Worm (Caenorhabditis elegans) whole organism, L3 larva: Measurements from ENCODE around the gene T19H12.12.

ENCODE experiments used
- aly-2 ChIP-seq: fragments of 150-350 bp; optimal IDR thresholded peaks from 2 replicates; lab custom pipeline; 2014; ENCODE audit warnings: missing biosample characterization, missing genetic modification characterization
- ama-1 ChIP-seq: fragments of 150-350 bp; optimal IDR thresholded peaks from 2 replicates; lab custom pipeline; 2018
- ceh-16 ChIP-seq: sonication (generic microtip); optimal IDR thresholded peaks from 2 replicates; lab custom pipeline; 2017; ENCODE audit warnings: missing biosample characterization, missing genetic modification characterization
- ceh-82 ChIP-seq: fragments of 150-350 bp; optimal IDR thresholded peaks from 2 replicates; lab custom pipeline; 2014; ENCODE audit warnings: missing biosample characterization, missing genetic modification characterization
- ceh-9 ChIP-seq: sonication (generic microtip); optimal IDR thresholded peaks from 2 replicates; lab custom pipeline; 2018; ENCODE audit warnings: missing biosample characterization, missing genetic modification characterization
- daf-12 ChIP-seq: fragments of 150-350 bp; optimal IDR thresholded peaks from 2 replicates; lab custom pipeline; 2014; ENCODE audit warnings: missing biosample characterization, missing genetic modification reagents, missing genetic modification characterization
- egl-5 ChIP-seq: fragments of 150-350 bp; optimal IDR thresholded peaks from 2 replicates; lab custom pipeline; 2017; ENCODE audit warnings: missing biosample characterization, missing genetic modification reagents, missing genetic modification characterization, inconsistent platforms
- elt-1 ChIP-seq: fragments of 150-350 bp; optimal IDR thresholded peaks from 2 replicates; lab custom pipeline; 2014; ENCODE audit warnings: missing biosample characterization, missing genetic modification characterization
- elt-2 ChIP-seq: sonication (generic microtip); optimal IDR thresholded peaks from 2 replicates; lab custom pipeline; 2016; ENCODE audit warnings: missing genetic modification reagents, mild to moderate bottlenecking, missing genetic modification characterization, missing compliant biosample characterization
- elt-3 ChIP-seq, 3 experiments: fragments of 150-350 bp in 1 of 3; sonication (generic microtip) in 2 of 3; optimal IDR thresholded peaks; 2 replicates in 2 of 3; 4 replicates in 1 of 3; lab custom pipeline; 2014 to 2017; ENCODE audit warnings: missing biosample characterization in 3 of 3, missing genetic modification characterization in 3 of 3
- eor-1 ChIP-seq, 2 experiments: fragments of 150-350 bp; optimal IDR thresholded peaks; 2 replicates each; lab custom pipeline; 2014 to 2018; ENCODE audit warnings: missing biosample characterization in 2 of 2, missing genetic modification characterization in 2 of 2
- fkh-2 ChIP-seq: fragments of 150-350 bp; optimal IDR thresholded peaks from 2 replicates; lab custom pipeline; 2014; ENCODE audit warnings: missing biosample characterization, missing genetic modification reagents, missing genetic modification characterization
- fos-1 ChIP-seq: fragments of 150-350 bp; optimal IDR thresholded peaks from 2 replicates; lab custom pipeline; 2014; ENCODE audit warnings: missing biosample characterization, missing genetic modification characterization
- hmg-11 ChIP-seq: sonication (generic microtip); optimal IDR thresholded peaks from 2 replicates; lab custom pipeline; 2016; ENCODE audit warnings: missing genetic modification characterization, missing compliant biosample characterization
- jun-1 ChIP-seq: fragments of 150-350 bp; optimal IDR thresholded peaks from 2 replicates; lab custom pipeline; 2014; ENCODE audit warnings: missing biosample characterization, missing genetic modification reagents, missing genetic modification characterization
- lin-15B ChIP-seq: fragments of 150-350 bp; optimal IDR thresholded peaks from 2 replicates; lab custom pipeline; 2014; ENCODE audit warnings: missing biosample characterization, missing genetic modification characterization
- lin-39 ChIP-seq: fragments of 150-350 bp; optimal IDR thresholded peaks from 2 replicates; lab custom pipeline; 2018; ENCODE audit warnings: missing biosample characterization, missing genetic modification reagents, missing genetic modification characterization
- lsy-12 ChIP-seq: sonication (generic microtip); optimal IDR thresholded peaks from 2 replicates; lab custom pipeline; 2016; ENCODE audit warnings: mild to moderate bottlenecking, missing genetic modification characterization, missing compliant biosample characterization
- mdl-1 ChIP-seq: fragments of 150-350 bp; optimal IDR thresholded peaks from 2 replicates; lab custom pipeline; 2014; ENCODE audit warnings: missing biosample characterization, missing genetic modification characterization
- mml-1 ChIP-seq: fragments of 150-350 bp; sonication (generic microtip); optimal IDR thresholded peaks from 3 replicates; lab custom pipeline; 2014; ENCODE audit warnings: missing biosample characterization, missing genetic modification characterization
- nfya-1 ChIP-seq: sonication (generic microtip); optimal IDR thresholded peaks from 2 replicates; lab custom pipeline; 2017; ENCODE audit warnings: missing genetic modification characterization, mild to moderate bottlenecking, missing compliant biosample characterization, antibody characterized with exemption, moderate library complexity; ENCODE audit not compliant: insufficient read depth
- nhr-11 ChIP-seq: fragments of 150-350 bp; optimal IDR thresholded peaks from 2 replicates; lab custom pipeline; 2014; ENCODE audit warnings: missing biosample characterization, missing genetic modification characterization
- nhr-12 ChIP-seq: fragments of 150-350 bp; optimal IDR thresholded peaks from 2 replicates; lab custom pipeline; 2014; ENCODE audit warnings: missing biosample characterization, missing genetic modification characterization
- nhr-23 ChIP-seq: fragments of 150-350 bp; optimal IDR thresholded peaks from 2 replicates; lab custom pipeline; 2014; ENCODE audit warnings: missing biosample characterization, missing genetic modification reagents, missing genetic modification characterization
- nhr-237 ChIP-seq: fragments of 150-350 bp; optimal IDR thresholded peaks from 2 replicates; lab custom pipeline; 2014; ENCODE audit warnings: missing biosample characterization, missing genetic modification characterization
- nhr-25 ChIP-seq: sonication (generic microtip); optimal IDR thresholded peaks from 2 replicates; lab custom pipeline; 2017; ENCODE audit warnings: missing biosample characterization, missing genetic modification characterization
- nhr-28 ChIP-seq: fragments of 150-350 bp; optimal IDR thresholded peaks from 2 replicates; lab custom pipeline; 2014; ENCODE audit warnings: missing biosample characterization, missing genetic modification characterization
- nhr-43 ChIP-seq: sonication (generic microtip); optimal IDR thresholded peaks from 2 replicates; lab custom pipeline; 2016; ENCODE audit warnings: mild to moderate bottlenecking, missing genetic modification characterization, missing compliant biosample characterization; ENCODE audit not compliant: poor library complexity, severe bottlenecking
- nhr-67 ChIP-seq: fragments of 150-350 bp; optimal IDR thresholded peaks from 2 replicates; lab custom pipeline; 2014; ENCODE audit warnings: missing biosample characterization, missing genetic modification characterization
- nhr-76 ChIP-seq: fragments of 150-350 bp; sonication (generic microtip); optimal IDR thresholded peaks from 5 replicates; lab custom pipeline; 2014; ENCODE audit warnings: missing biosample characterization, missing genetic modification characterization
- nhr-77 ChIP-seq: fragments of 150-350 bp; optimal IDR thresholded peaks from 2 replicates; lab custom pipeline; 2014; ENCODE audit warnings: missing biosample characterization, missing genetic modification characterization
- pha-4 ChIP-seq: fragments of 150-350 bp; optimal IDR thresholded peaks from 2 replicates; lab custom pipeline; 2014; ENCODE audit warnings: missing biosample characterization, missing genetic modification reagents, missing genetic modification characterization
- pqm-1 ChIP-seq: fragments of 150-350 bp; optimal IDR thresholded peaks from 2 replicates; lab custom pipeline; 2017; ENCODE audit warnings: missing biosample characterization, missing genetic modification characterization, inconsistent platforms
- sea-2 ChIP-seq: fragments of 150-350 bp; sonication (generic microtip); optimal IDR thresholded peaks from 4 replicates; lab custom pipeline; 2014; ENCODE audit warnings: missing biosample characterization, missing genetic modification reagents, missing genetic modification characterization
- skn-1 ChIP-seq: fragments of 150-350 bp; optimal IDR thresholded peaks from 2 replicates; lab custom pipeline; 2014; ENCODE audit warnings: missing biosample characterization, missing genetic modification characterization
- snpc-4 ChIP-seq: fragments of 150-350 bp; optimal IDR thresholded peaks from 2 replicates; lab custom pipeline; 2014; ENCODE audit warnings: missing biosample characterization, missing genetic modification characterization
- tbx-2 ChIP-seq: sonication (generic microtip); optimal IDR thresholded peaks from 2 replicates; lab custom pipeline; 2016; ENCODE audit warnings: mild to moderate bottlenecking, missing genetic modification characterization, missing compliant biosample characterization
- unc-39 ChIP-seq: sonication (generic microtip); optimal IDR thresholded peaks from 4 replicates; lab custom pipeline; 2017; ENCODE audit warnings: missing biosample characterization, missing genetic modification characterization
- zag-1 ChIP-seq: fragments of 150-350 bp; optimal IDR thresholded peaks from 2 replicates; lab custom pipeline; 2014; ENCODE audit warnings: missing biosample characterization, missing genetic modification characterization
- ztf-11 ChIP-seq: fragments of 150-350 bp; optimal IDR thresholded peaks from 2 replicates; lab custom pipeline; 2014; ENCODE audit warnings: missing biosample characterization, missing genetic modification characterization
- ztf-4 ChIP-seq: fragments of 150-350 bp; optimal IDR thresholded peaks from 2 replicates; lab custom pipeline; 2014; ENCODE audit warnings: missing biosample characterization, missing genetic modification characterization

T19H12.12 gene

DNA sequence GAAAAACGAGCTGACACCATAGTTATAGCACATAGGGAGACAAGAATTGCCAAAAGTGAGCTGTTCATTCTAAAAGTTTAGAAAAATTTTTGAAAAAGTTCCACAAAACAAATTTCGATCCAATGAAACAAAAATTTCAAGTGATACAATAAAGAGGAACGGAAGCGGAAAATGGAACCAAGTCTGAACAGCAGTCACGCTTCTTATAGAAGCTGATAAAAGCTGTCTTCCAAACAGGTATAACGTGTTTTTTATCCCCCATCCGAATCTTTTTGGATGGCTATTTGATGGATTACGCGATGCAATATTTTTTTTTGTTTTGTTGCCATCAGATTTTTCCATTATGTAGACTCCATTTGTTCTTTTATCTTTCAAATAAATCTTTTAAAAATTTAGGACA lies 27.7 kb downstream of the T19H12.12 start, which contains the start of gene H23N18.5:
H23N18.5 (minus strand) TSS at position 69 of the 400 bp plus-strand sequence.
- TF ChIP-seq zag-1 (no peak), elt-1 (tag; lab: Kevin White, UChicago) (peak; percentile 62), elt-3 (tag; optimal IDR thresholded peaks at IDR 0.05; lab: Kevin White, UChicago) (no peak), nhr-23 (tag; lab: Kevin White, UChicago) (peak; percentile 30), fos-1 (tag; lab: Kevin White, UChicago) (no peak), ceh-9 (no peak), nhr-77 (tag; lab: Kevin White, UChicago) (no peak), nhr-43 (tag; lab: Kevin White, UChicago) (peak; percentile 77), mml-1 (tag; lab: Kevin White, UChicago) (no peak), nhr-237 (tag; lab: Kevin White, UChicago) (no peak)

- TF ChIP-seq jun-1 (tag; lab: Kevin White, UChicago): no peak
- no peak for TF ChIP-seq ceh-82 (tag; lab: Kevin White, UChicago)
- TF ChIP-seq nhr-77 (tag; lab: Kevin White, UChicago): no peak
- no peak for TF ChIP-seq elt-1 (tag; lab: Kevin White, UChicago)
- no peak for TF ChIP-seq nhr-28
- no peak for TF ChIP-seq aly-2
- no peak for TF ChIP-seq nhr-76 (tag; lab: Kevin White, UChicago)
- no peak for TF ChIP-seq skn-1 (tag; lab: Kevin White, UChicago)
- no peak for TF ChIP-seq snpc-4 (tag; lab: Kevin White, UChicago)
- no peak for TF ChIP-seq lin-15B (tag; lab: Kevin White, UChicago)
- TF ChIP-seq nhr-11: no peak
Measured at ce11 chrV:4913853-4914252, 29.3 kb downstream of the T19H12.12 start.

DNA sequence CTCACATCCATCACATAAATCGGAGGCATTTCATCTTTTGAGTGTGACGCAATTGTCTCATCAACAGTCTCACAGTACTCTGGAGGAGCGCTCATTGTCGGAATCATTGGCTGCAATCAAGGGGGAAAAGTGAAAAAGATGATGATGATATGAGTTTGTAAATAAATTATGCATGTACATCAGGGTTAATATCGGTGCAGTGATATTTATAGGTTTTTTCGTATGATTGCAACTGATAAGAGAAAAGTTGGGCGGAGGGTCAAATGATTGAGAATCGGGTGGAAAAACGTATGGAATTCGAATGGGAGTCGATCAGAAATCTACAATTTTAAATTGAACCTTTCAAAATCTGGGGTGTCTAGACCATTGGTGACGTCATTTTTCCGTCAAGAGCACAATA lies 30.3 kb downstream of the T19H12.12 start, which contains the start of gene H23N18.6:
H23N18.6 (minus strand) TSS at position 201 of the 400 bp plus-strand sequence.
- TF ChIP-seq pqm-1 (tag; lab: Kevin White, UChicago) (peak; percentile 26), elt-2 (tag; lab: Kevin White, UChicago) (peak; percentile 72), hmg-11 (no peak)

DNA sequence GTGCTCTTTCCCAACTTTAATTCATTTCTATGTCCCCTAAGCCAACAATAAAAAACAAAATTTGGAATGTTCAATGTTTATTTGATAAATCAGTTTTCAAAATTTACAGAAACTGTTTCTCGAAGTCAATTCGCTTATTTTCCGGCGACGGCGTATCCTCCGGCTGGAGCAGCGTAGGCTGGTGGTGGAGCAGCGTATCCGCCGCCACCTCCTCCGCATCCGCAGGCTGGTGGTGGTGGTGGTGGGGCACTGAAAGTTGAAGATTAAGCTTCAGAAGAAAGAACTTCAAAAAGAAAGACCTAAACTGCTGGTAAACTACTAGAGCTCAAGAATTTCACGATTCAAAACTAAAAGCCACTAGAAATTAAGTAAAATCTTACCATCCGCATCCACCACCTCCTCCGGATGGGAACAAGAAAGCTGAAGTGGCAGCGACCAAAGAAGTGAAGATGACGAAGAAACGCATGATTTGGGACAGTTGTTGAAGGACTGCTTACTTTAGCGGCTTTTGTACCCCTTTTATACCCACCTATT lies 33.6 kb downstream of the T19H12.12 start, which contains the start of gene C02E7.7:
C02E7.7 (minus strand) TSS at position 484 of the 534 bp plus-strand sequence.
- TF ChIP-seq hmg-11: no peak
- no peak for TF ChIP-seq lsy-12
- no peak for TF ChIP-seq fkh-2 (tag; lab: Kevin White, UChicago)
- no peak for TF ChIP-seq egl-5 (tag; lab: Kevin White, UChicago)
- no peak for TF ChIP-seq zag-1
- no peak for TF ChIP-seq nhr-25 (tag; lab: Kevin White, UChicago)
- TF ChIP-seq nhr-76 (tag; lab: Kevin White, UChicago): no peak
- no peak for TF ChIP-seq unc-39 (tag; lab: Kevin White, UChicago)

- TF ChIP-seq skn-1 (tag; lab: Kevin White, UChicago) (no peak), snpc-4 (tag; lab: Kevin White, UChicago) (no peak), lin-39 (no peak), pqm-1 (tag; lab: Kevin White, UChicago) (no peak), elt-1 (tag; lab: Kevin White, UChicago) (peak; percentile 94), mml-1 (tag; lab: Kevin White, UChicago) (no peak), elt-3 (tag; optimal IDR thresholded peaks at IDR 0.05; lab: Kevin White, UChicago) (peak in 1 of 3 experiments; percentile 22), ceh-16 (tag; lab: Kevin White, UChicago) (no peak), fos-1 (tag; lab: Kevin White, UChicago) (no peak), zag-1 (no peak), nhr-23 (tag; lab: Kevin White, UChicago) (peak; percentile 0), nhr-28 (no peak), hmg-11 (no peak), jun-1 (tag; lab: Kevin White, UChicago) (no peak), nhr-67 (tag; lab: Kevin White, UChicago) (no peak), sea-2 (GFP tag; lab: Kevin White, UChicago) (no peak), nhr-77 (tag; lab: Kevin White, UChicago) (no peak), ztf-11 (tag; lab: Kevin White, UChicago) (no peak), ceh-9 (no peak), pha-4 (tag; lab: Kevin White, UChicago) (no peak), nhr-25 (tag; lab: Kevin White, UChicago) (peak; percentile 97), nhr-76 (tag; lab: Kevin White, UChicago) (no peak), unc-39 (tag; lab: Kevin White, UChicago) (no peak), lin-15B (tag; lab: Kevin White, UChicago) (no peak), tbx-2 (tag; lab: Kevin White, UChicago) (no peak), daf-12 (tag; lab: Kevin White, UChicago) (no peak), nfya-1 (tag; lab: Kevin White, UChicago) (peak; percentile 9), egl-5 (tag; lab: Kevin White, UChicago) (no peak), nhr-11 (no peak), nhr-12 (no peak), mdl-1 (tag; lab: Kevin White, UChicago) (no peak), eor-1 (tag; optimal IDR thresholded peaks at IDR 0.05; lab: Kevin White, UChicago) (no peak), ceh-82 (tag; lab: Kevin White, UChicago) (no peak), ztf-4 (tag; lab: Kevin White, UChicago) (no peak), ama-1 (lab: Kevin White, UChicago) (no peak)
Measured at ce11 chrV:4918664-4919257, 34.2 kb downstream of the T19H12.12 start, which contains the start of gene C02E7.6. TSS of gene C02E7.6 (plus strand) at chrV:4919207.
